Fruit fly (Drosophila melanogaster) whole organism, wandering third instar larva: Measurements from ENCODE around the gene CG7370.

ENCODE experiments used
- Abd-B ChIP-seq: fragments of >200 bp; optimal IDR thresholded peaks from 2 replicates; lab custom pipeline; 2017; ENCODE audit warnings: missing biosample characterization, missing genetic modification characterization
- CG32264 ChIP-seq: fragments of 200-800 bp; sonication (Bioruptor generic); optimal IDR thresholded peaks from 2 replicates; lab custom pipeline; 2016; ENCODE audit warnings: missing biosample characterization, missing genetic modification characterization
- CG9705 ChIP-seq: fragments of 200-800 bp; sonication (Bioruptor generic); optimal IDR thresholded peaks from 2 replicates; lab custom pipeline; 2018; ENCODE audit warnings: missing biosample characterization, mild to moderate bottlenecking, missing genetic modification characterization
- CrebA ChIP-seq: fragments of 200-800 bp; sonication (Bioruptor generic); optimal IDR thresholded peaks from 2 replicates; lab custom pipeline; 2016; ENCODE audit warnings: missing biosample characterization, mild to moderate bottlenecking, missing genetic modification characterization, borderline replicate concordance
- Dfd ChIP-seq: fragments of >200 bp; optimal IDR thresholded peaks from 2 replicates; lab custom pipeline; 2017; ENCODE audit warnings: missing biosample characterization, missing genetic modification characterization
- Dif ChIP-seq: fragments of 200-275, 200-300 bp; sonication (Bioruptor generic); optimal IDR thresholded peaks from 2 replicates; lab custom pipeline; 2018; ENCODE audit warnings: missing biosample characterization, missing genetic modification characterization; ENCODE audit not compliant: partially characterized antibody
- GATAd ChIP-seq: sonication (Bioruptor generic); optimal IDR thresholded peaks from 2 replicates; lab custom pipeline; 2016; ENCODE audit warnings: missing biosample characterization, missing genetic modification characterization
- HLH106 ChIP-seq: fragments of 200-800 bp; optimal IDR thresholded peaks from 3 replicates; lab custom pipeline; 2019; ENCODE audit warnings: missing biosample characterization, mild to moderate bottlenecking, missing genetic modification characterization, moderate library complexity
- Hnf4 ChIP-seq: fragments of 200-800 bp; sonication (Bioruptor generic); optimal IDR thresholded peaks from 2 replicates; lab custom pipeline; 2016; ENCODE audit warnings: missing biosample characterization, mild to moderate bottlenecking, missing genetic modification characterization
- Hr78 ChIP-seq: fragments of >200 bp; optimal IDR thresholded peaks from 2 replicates; lab custom pipeline; 2017; ENCODE audit warnings: missing biosample characterization, missing genetic modification characterization
- Hr83 ChIP-seq: fragments of 200-300 bp; sonication (Bioruptor generic); optimal IDR thresholded peaks from 2 replicates; lab custom pipeline; 2016; ENCODE audit warnings: missing biosample characterization, mild to moderate bottlenecking, missing genetic modification characterization, moderate library complexity; ENCODE audit not compliant: poor library complexity, severe bottlenecking
- Jra ChIP-seq: sonication (Bioruptor generic); optimal IDR thresholded peaks from 2 replicates; lab custom pipeline; 2016; ENCODE audit warnings: missing biosample characterization, missing genetic modification characterization
- Mio ChIP-seq: sonication (Bioruptor generic); optimal IDR thresholded peaks from 2 replicates; lab custom pipeline; 2016; ENCODE audit warnings: missing biosample characterization, missing genetic modification characterization
- Myc ChIP-seq: fragments of >200 bp; optimal IDR thresholded peaks from 2 replicates; lab custom pipeline; 2017
- N ChIP-seq: fragments of >200 bp; optimal IDR thresholded peaks from 2 replicates; lab custom pipeline; 2018; ENCODE audit warnings: missing biosample characterization, missing external identifiers, missing genetic modification characterization
- OdsH ChIP-seq: fragments of 200-800 bp; sonication (Bioruptor generic); optimal IDR thresholded peaks from 2 replicates; lab custom pipeline; 2016; ENCODE audit warnings: missing biosample characterization, mild to moderate bottlenecking, missing genetic modification characterization
- Sp1 ChIP-seq: fragments of 200-800 bp; sonication (Bioruptor generic); optimal IDR thresholded peaks from 3 replicates; lab custom pipeline; 2019; ENCODE audit warnings: missing biosample characterization, mild to moderate bottlenecking, missing genetic modification characterization, moderate library complexity
- Vsx2 ChIP-seq: fragments of 200-300, 225-300 bp; sonication (Bioruptor generic); optimal IDR thresholded peaks from 2 replicates; lab custom pipeline; 2018; ENCODE audit warnings: missing biosample characterization, missing genetic modification characterization; ENCODE audit not compliant: partially characterized antibody
- br ChIP-seq: fragments of 200-800 bp; sonication (Bioruptor generic); optimal IDR thresholded peaks from 2 replicates; lab custom pipeline; 2016; ENCODE audit warnings: missing biosample characterization, missing genetic modification characterization
- brk ChIP-seq: fragments of 200-800 bp; sonication (Bioruptor generic); optimal IDR thresholded peaks from 2 replicates; lab custom pipeline; 2016; ENCODE audit warnings: missing biosample characterization, mild to moderate bottlenecking, missing genetic modification characterization
- dl ChIP-seq, 2 experiments: fragments of 175-275, 200-275 bp in 1 of 2; fragments of 200-275 bp in 1 of 2; sonication (Bioruptor generic); optimal IDR thresholded peaks; lab custom pipeline; 2018; ENCODE audit warnings: mild to moderate bottlenecking in 2 of 2, missing biosample characterization in 2 of 2, missing genetic modification characterization in 2 of 2, moderate library complexity in 2 of 2; ENCODE audit not compliant: partially characterized antibody in 2 of 2, insufficient read depth in 1 of 2
- dmrt93B ChIP-seq: fragments of 200-800 bp; sonication (Bioruptor generic); optimal IDR thresholded peaks from 2 replicates; lab custom pipeline; 2018; ENCODE audit warnings: missing biosample characterization, mild to moderate bottlenecking, missing genetic modification characterization
- dsf ChIP-seq: sonication (Bioruptor generic); optimal IDR thresholded peaks from 2 replicates; lab custom pipeline; 2016; ENCODE audit warnings: missing biosample characterization, missing genetic modification characterization, borderline replicate concordance
- ey ChIP-seq: fragments of 200-800 bp; sonication (Bioruptor generic); optimal IDR thresholded peaks from 2 replicates; lab custom pipeline; 2016; ENCODE audit warnings: missing biosample characterization, missing genetic modification characterization
- foxo ChIP-seq, 2 experiments: fragments of 200-800 bp; sonication (Bioruptor generic); optimal IDR thresholded peaks; 2 replicates in 1 of 2; 3 replicates in 1 of 2; lab custom pipeline; 2016 to 2017; ENCODE audit warnings: missing biosample characterization in 2 of 2, missing genetic modification characterization in 2 of 2
- fru ChIP-seq: fragments of 200-800 bp; sonication (Bioruptor generic); optimal IDR thresholded peaks from 3 replicates; lab custom pipeline; 2016; ENCODE audit warnings: missing biosample characterization, mild to moderate bottlenecking, missing genetic modification characterization
- h ChIP-seq: fragments of 200-800 bp; sonication (Bioruptor generic); optimal IDR thresholded peaks from 3 replicates; lab custom pipeline; 2016; ENCODE audit warnings: missing biosample characterization, mild to moderate bottlenecking, missing genetic modification characterization
- jim ChIP-seq: fragments of 175-275, 200-325 bp; sonication (Bioruptor generic); optimal IDR thresholded peaks from 2 replicates; lab custom pipeline; 2016; ENCODE audit warnings: missing biosample characterization, mild to moderate bottlenecking, missing genetic modification characterization
- lola ChIP-seq: fragments of >200 bp; optimal IDR thresholded peaks from 2 replicates; lab custom pipeline; 2017; ENCODE audit warnings: missing biosample characterization, missing genetic modification characterization
- psq ChIP-seq: fragments of 200-800 bp; sonication (Bioruptor generic); optimal IDR thresholded peaks from 3 replicates; lab custom pipeline; 2017; ENCODE audit warnings: missing biosample characterization, mild to moderate bottlenecking, missing genetic modification characterization, moderate library complexity
- rgr ChIP-seq: fragments of 200-800 bp; sonication (Bioruptor generic); optimal IDR thresholded peaks from 3 replicates; lab custom pipeline; 2016; ENCODE audit warnings: missing biosample characterization, mild to moderate bottlenecking, missing genetic modification characterization
- sage ChIP-seq: fragments of 200-800 bp; sonication (Bioruptor generic); optimal IDR thresholded peaks from 2 replicates; lab custom pipeline; 2016; ENCODE audit warnings: missing biosample characterization, mild to moderate bottlenecking, missing genetic modification characterization
- sv ChIP-seq: fragments of 200-800 bp; sonication (Bioruptor generic); optimal IDR thresholded peaks from 3 replicates; lab custom pipeline; 2016; ENCODE audit warnings: missing biosample characterization, missing genetic modification characterization
- tai ChIP-seq: sonication (Bioruptor generic); optimal IDR thresholded peaks from 2 replicates; lab custom pipeline; 2016; ENCODE audit warnings: missing biosample characterization, missing genetic modification characterization
- usp ChIP-seq: fragments of >200 bp; optimal IDR thresholded peaks from 2 replicates; lab custom pipeline; 2017; ENCODE audit warnings: missing biosample characterization, missing genetic modification characterization
- woc ChIP-seq: sonication (Bioruptor generic); optimal IDR thresholded peaks from 2 replicates; lab custom pipeline; 2016; ENCODE audit warnings: missing biosample characterization, mild to moderate bottlenecking, missing genetic modification characterization

Gene CG7370

dm6 chr3L:21769515-21769914, at the start of gene CG7370:
CG7370 (plus strand) TSS chr3L:21769815.
- TF ChIP-seq Hr83 (GFP tag; lab: Kevin White, UChicago) (no peak), Abd-B (no peak), HLH106 (tag; lab: Kevin White, UChicago) (no peak), lola (no peak), CG32264 (GFP tag; lab: Kevin White, UChicago) (no peak), OdsH (GFP tag; lab: Kevin White, UChicago) (no peak), rgr (no peak), Hnf4 (no peak), woc (GFP tag; lab: Kevin White, UChicago) (no peak), Dif (no peak), Dfd (GFP tag; lab: Kevin White, UChicago) (no peak), br (GFP tag; lab: Kevin White, UChicago) (no peak), psq (no peak)

dm6 chr3L:21720869-21721268, 48.7 kb upstream of the CG7370 start:
- TF ChIP-seq foxo (GFP tag; optimal IDR thresholded peaks at IDR 0.05; lab: Kevin White, UChicago), result peak in 1 of 2 experiments; percentile 9
- TF ChIP-seq CG9705 (GFP tag; lab: Kevin White, UChicago), result no peak
- TF ChIP-seq fru, result peak; percentile 6
- peak; percentile 16 for TF ChIP-seq h (GFP tag; lab: Kevin White, UChicago)

DNA sequence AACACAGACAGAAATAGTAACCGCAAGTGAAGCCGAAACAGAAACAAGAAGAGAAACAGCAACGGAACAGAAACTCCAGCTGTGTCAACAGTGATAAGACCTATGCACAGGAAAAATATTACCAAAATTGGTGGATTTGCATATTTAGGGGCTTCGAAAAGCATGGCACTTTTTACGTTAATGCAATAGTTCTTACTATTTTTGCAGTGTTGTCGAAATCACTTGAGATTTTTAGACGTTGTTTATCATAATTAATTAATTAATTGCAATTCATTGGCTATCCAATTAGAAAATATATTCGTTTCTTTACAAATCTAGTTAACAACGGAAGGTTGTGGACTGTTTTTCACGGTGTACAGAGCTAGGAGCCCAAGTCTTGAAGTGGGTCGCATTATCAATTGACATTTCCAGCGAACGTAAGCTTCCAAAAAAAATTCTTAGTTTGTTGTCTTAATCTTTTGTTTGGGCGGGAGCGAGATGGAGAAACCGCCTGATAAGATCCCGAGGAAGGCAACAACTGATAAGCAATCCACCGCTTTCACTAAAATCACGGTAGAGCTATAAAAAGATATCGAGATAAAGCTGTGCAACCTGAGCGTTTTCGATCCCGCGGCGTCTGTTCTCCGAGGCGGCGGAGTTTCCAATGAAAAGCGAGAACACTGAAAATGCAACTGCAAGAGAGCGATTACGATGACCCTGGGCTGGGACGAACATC, 42.4 kb upstream of the CG7370 start:
- no peak for TF ChIP-seq dmrt93B (GFP tag; lab: Kevin White, UChicago)

DNA sequence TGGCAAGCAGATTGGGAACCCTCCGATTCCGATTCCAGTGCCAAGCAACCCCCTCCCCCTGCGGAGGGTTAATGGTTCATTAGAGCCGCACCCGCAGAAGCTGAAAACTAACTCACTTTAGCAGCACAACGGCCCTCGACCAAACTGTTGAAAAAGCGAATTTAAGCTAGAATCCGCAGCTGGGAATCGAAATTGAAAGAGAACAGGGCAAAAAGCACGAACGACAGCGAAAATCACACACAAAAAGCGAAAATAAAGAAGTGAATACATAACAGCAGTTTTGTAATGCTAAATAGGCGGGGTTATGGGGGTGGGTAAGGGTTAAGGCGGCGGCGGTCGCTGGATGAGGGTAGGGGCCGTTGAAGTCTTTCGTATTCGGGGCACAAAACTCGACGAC, 41.9 kb upstream of the CG7370 start:
- TF ChIP-seq N (GFP tag; lab: Kevin White, UChicago), result no peak
- no peak for TF ChIP-seq CG9705 (GFP tag; lab: Kevin White, UChicago)
- TF ChIP-seq CG32264 (GFP tag; lab: Kevin White, UChicago), result no peak
- no peak for TF ChIP-seq woc (GFP tag; lab: Kevin White, UChicago)
- no peak for TF ChIP-seq dsf (GFP tag; lab: Kevin White, UChicago)
- no peak for TF ChIP-seq lola
- TF ChIP-seq Hr83 (GFP tag; lab: Kevin White, UChicago), result no peak
- no peak for TF ChIP-seq psq
- TF ChIP-seq h (GFP tag; lab: Kevin White, UChicago), result no peak
- no peak for TF ChIP-seq GATAd (GFP tag; lab: Kevin White, UChicago)
- no peak for TF ChIP-seq OdsH (GFP tag; lab: Kevin White, UChicago)
- no peak for TF ChIP-seq Myc
- no peak for TF ChIP-seq fru
- no peak for TF ChIP-seq sage (GFP tag; lab: Kevin White, UChicago)
- no peak for TF ChIP-seq Jra (GFP tag; lab: Kevin White, UChicago)
- no peak for TF ChIP-seq HLH106 (tag; lab: Kevin White, UChicago)
- TF ChIP-seq rgr, result no peak
- no peak for TF ChIP-seq Sp1 (GFP tag; lab: Kevin White, UChicago)
- no peak for TF ChIP-seq tai (GFP tag; lab: Kevin White, UChicago)
- no peak for TF ChIP-seq jim (GFP tag; lab: Kevin White, UChicago)

DNA sequence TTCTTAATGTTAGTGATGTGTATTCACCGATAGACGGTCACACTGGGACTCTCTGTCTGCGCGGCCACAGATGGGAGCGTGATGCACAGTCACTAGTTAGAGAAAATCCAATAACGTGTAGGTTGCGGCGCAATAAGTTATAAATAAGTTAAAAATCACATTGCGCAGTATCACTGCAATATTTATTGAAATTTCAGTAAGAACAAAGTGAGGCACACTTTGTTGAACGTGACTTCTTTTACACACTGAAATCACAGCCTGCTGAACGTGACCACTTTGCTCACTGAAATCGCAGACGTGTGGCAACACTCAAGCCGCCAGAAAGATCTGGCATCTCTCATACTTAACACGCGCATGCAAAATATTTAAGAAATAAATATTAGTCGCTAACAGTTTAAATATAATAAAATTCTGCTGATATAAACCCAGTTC, 41.0 kb upstream of the CG7370 start, which contains the start of the genes CG11247 and Polr2H:
TSS of gene CG11247 (minus strand) at position 191 of the 432 bp plus-strand sequence.
TSS of gene Polr2H (plus strand) at position 317 of the 432 bp plus-strand sequence.
- TF ChIP-seq tai (GFP tag; lab: Kevin White, UChicago), result no peak
- no peak for TF ChIP-seq lola
- peak; percentile 90 for TF ChIP-seq Jra (GFP tag; lab: Kevin White, UChicago)
- TF ChIP-seq HLH106 (tag; lab: Kevin White, UChicago), result peak; percentile 90
- TF ChIP-seq rgr, result peak; percentile 90
- TF ChIP-seq Dif, result no peak
- TF ChIP-seq Abd-B, result no peak
- TF ChIP-seq CrebA, result no peak
- TF ChIP-seq dmrt93B (GFP tag; lab: Kevin White, UChicago), result peak; percentile 85
- TF ChIP-seq ey (GFP tag; lab: Kevin White, UChicago), result peak; percentile 91
- peak; percentile 56 for TF ChIP-seq Myc
- peak; percentile 74 for TF ChIP-seq Sp1 (GFP tag; lab: Kevin White, UChicago)
- TF ChIP-seq OdsH (GFP tag; lab: Kevin White, UChicago), result peak; percentile 81
- peak; percentile 75 for TF ChIP-seq CG9705 (GFP tag; lab: Kevin White, UChicago)
- no peak for TF ChIP-seq usp (GFP tag; lab: Kevin White, UChicago)
- no peak for TF ChIP-seq Hr78 (GFP tag; lab: Kevin White, UChicago)
- peak; percentile 93 for TF ChIP-seq Hnf4
- TF ChIP-seq sage (GFP tag; lab: Kevin White, UChicago), result peak; percentile 38
- no peak for TF ChIP-seq dl (GFP tag; optimal IDR thresholded peaks at IDR 0.05; lab: Kevin White, UChicago; ENCODE audit: insufficient read depth in 1 of 2, partially characterized antibody in 2 of 2)
- TF ChIP-seq jim (GFP tag; lab: Kevin White, UChicago), result peak; percentile 27
- peak; percentile 3 for TF ChIP-seq Mio (GFP tag; lab: Kevin White, UChicago)
- TF ChIP-seq br (GFP tag; lab: Kevin White, UChicago), result peak; percentile 86
- TF ChIP-seq Dfd (GFP tag; lab: Kevin White, UChicago), result no peak
- TF ChIP-seq h (GFP tag; lab: Kevin White, UChicago), result peak; percentile 90
- TF ChIP-seq CG32264 (GFP tag; lab: Kevin White, UChicago), result peak; percentile 64
- TF ChIP-seq sv (GFP tag; lab: Kevin White, UChicago), result peak; percentile 87
- TF ChIP-seq Vsx2, result no peak
- peak; percentile 80 for TF ChIP-seq psq
- TF ChIP-seq brk, result peak; percentile 77
- TF ChIP-seq dsf (GFP tag; lab: Kevin White, UChicago), result peak; percentile 60
- TF ChIP-seq GATAd (GFP tag; lab: Kevin White, UChicago), result peak; percentile 69
- TF ChIP-seq foxo (GFP tag; optimal IDR thresholded peaks at IDR 0.05; lab: Kevin White, UChicago), result peak in 1 of 2 experiments; percentile 92
